Fruit fly (Drosophila melanogaster) whole organism, embryonic: ENCODE results near the gene CG42553.

Experiments used
- ATbp ChIP-seq: fragments of 200-800 bp; sonication (Bioruptor generic); optimal IDR thresholded peaks from 2 replicates; lab custom pipeline; 2017; ENCODE audit warnings: missing biosample characterization, mild to moderate bottlenecking, missing genetic modification characterization, missing genetic modification reagents
- CG10147 ChIP-seq: fragments of 200-800 bp; sonication (Bioruptor generic); optimal IDR thresholded peaks from 2 replicates; lab custom pipeline; 2019; ENCODE audit warnings: missing biosample characterization, mild to moderate bottlenecking, missing genetic modification characterization, moderate library complexity
- CG10366 ChIP-seq: fragments of 200-800 bp; sonication (Bioruptor generic); IDR thresholded peaks from 2 replicates; pipeline ENCODE4 v1.3.6; 2022; ENCODE audit warnings: missing biosample characterization, missing genetic modification characterization
- CG11695 ChIP-seq: fragments of 200-800 bp; sonication (Bioruptor generic); IDR thresholded peaks from 3 replicates; pipeline ENCODE4 v1.3.6; 2022; ENCODE audit warnings: missing biosample characterization, missing genetic modification characterization
- CG12769 ChIP-seq: fragments of 200-800 bp; sonication (Bioruptor generic); optimal IDR thresholded peaks from 2 replicates; lab custom pipeline; 2019; ENCODE audit warnings: missing biosample characterization, mild to moderate bottlenecking, missing genetic modification characterization, moderate library complexity
- CG1602 ChIP-seq: fragments of 200-800 bp; sonication (Bioruptor generic); optimal IDR thresholded peaks from 3 replicates; lab custom pipeline; 2016; ENCODE audit warnings: missing biosample characterization, missing genetic modification characterization
- CG16779 ChIP-seq: fragments of 200-800 bp; sonication (Bioruptor generic); IDR thresholded peaks from 2 replicates; pipeline ENCODE4 v1.3.6; 2022; ENCODE audit warnings: missing biosample characterization, missing genetic modification characterization
- CG17612 ChIP-seq: fragments of 200-800 bp; sonication (Bioruptor generic); IDR thresholded peaks from 2 replicates; pipeline ENCODE4 v1.3.6; 2022; ENCODE audit warnings: missing biosample characterization, missing genetic modification characterization
- CG1792 ChIP-seq: fragments of 200-800 bp; sonication (Bioruptor generic); optimal IDR thresholded peaks from 2 replicates; lab custom pipeline; 2016; ENCODE audit warnings: missing biosample characterization, missing genetic modification characterization
- CG18011 ChIP-seq: fragments of 200-800 bp; sonication (Bioruptor generic); optimal IDR thresholded peaks from 2 replicates; lab custom pipeline; 2017; ENCODE audit warnings: missing biosample characterization, missing genetic modification characterization, mild to moderate bottlenecking, moderate library complexity, missing genotype
- CG2202 ChIP-seq: fragments of 200-800 bp; sonication (Bioruptor generic); optimal IDR thresholded peaks from 2 replicates; lab custom pipeline; 2018; ENCODE audit warnings: missing biosample characterization, mild to moderate bottlenecking, missing genetic modification characterization
- CG2712 ChIP-seq: fragments of 200-800 bp; optimal IDR thresholded peaks from 3 replicates; lab custom pipeline; 2019; ENCODE audit warnings: missing biosample characterization, mild to moderate bottlenecking, missing genetic modification characterization, moderate library complexity
- CG30403 ChIP-seq: fragments of 200-800 bp; sonication (Bioruptor generic); optimal IDR thresholded peaks from 3 replicates; lab custom pipeline; 2016; ENCODE audit warnings: missing biosample characterization, missing genetic modification characterization
- CG3726 ChIP-seq: fragments of 200-800 bp; sonication (Bioruptor generic); IDR thresholded peaks from 3 replicates; pipeline ENCODE4, ENCODE4 v1.3.6; 2022; ENCODE audit warnings: missing biosample characterization, missing genetic modification characterization
- CG4360 ChIP-seq: fragments of 200-800 bp; sonication (Bioruptor generic); IDR thresholded peaks from 2 replicates; pipeline ENCODE4 v1.3.6; 2022; ENCODE audit warnings: missing biosample characterization, missing genetic modification characterization
- CG6254 ChIP-seq: fragments of 200-800 bp; sonication (Bioruptor generic); optimal IDR thresholded peaks from 3 replicates; lab custom pipeline; 2017; ENCODE audit warnings: mild to moderate bottlenecking, missing biosample characterization, missing genetic modification reagents, missing genetic modification characterization
- CG9437 ChIP-seq: fragments of 200-800 bp; sonication (Bioruptor generic); optimal IDR thresholded peaks from 2 replicates; lab custom pipeline; 2018; ENCODE audit warnings: missing biosample characterization, mild to moderate bottlenecking, missing genetic modification characterization
- CG9797 ChIP-seq: fragments of 200-800 bp; sonication (Bioruptor generic); optimal IDR thresholded peaks from 3 replicates; lab custom pipeline; 2018; ENCODE audit warnings: missing biosample characterization, mild to moderate bottlenecking, missing genetic modification characterization
- CG9876 ChIP-seq: fragments of 200-800 bp; sonication (Bioruptor generic); optimal IDR thresholded peaks from 2 replicates; lab custom pipeline; 2016; ENCODE audit warnings: missing biosample characterization, missing genetic modification characterization
- Camta ChIP-seq: fragments of 200-800 bp; sonication (Bioruptor generic); optimal IDR thresholded peaks from 2 replicates; lab custom pipeline; 2016; ENCODE audit warnings: missing biosample characterization, missing genetic modification characterization
- Doc2 ChIP-seq: fragments of 200-800 bp; sonication (Bioruptor generic); IDR thresholded peaks from 2 replicates; pipeline ENCODE4 v1.3.6; 2022; ENCODE audit warnings: missing biosample characterization, missing genetic modification characterization
- Drgx ChIP-seq: fragments of 200-800 bp; sonication (Bioruptor generic); IDR thresholded peaks from 2 replicates; pipeline ENCODE4 v1.3.6; 2022; ENCODE audit warnings: missing biosample characterization, missing genetic modification characterization
- ERR ChIP-seq: fragments of 200-800 bp; sonication (Bioruptor generic); optimal IDR thresholded peaks from 2 replicates; lab custom pipeline; 2016; ENCODE audit warnings: missing biosample characterization, missing genetic modification characterization
- HHEX ChIP-seq: fragments of 200-800 bp; sonication (Bioruptor generic); optimal IDR thresholded peaks from 3 replicates; lab custom pipeline; 2017; ENCODE audit warnings: missing biosample characterization, mild to moderate bottlenecking, missing genetic modification characterization, missing genetic modification reagents
- Hr3 ChIP-seq: fragments of 200-800 bp; sonication (Bioruptor generic); optimal IDR thresholded peaks from 3 replicates; lab custom pipeline; 2016; ENCODE audit warnings: missing biosample characterization, missing genetic modification characterization
- Lim3 ChIP-seq: fragments of 200-800 bp; sonication (Bioruptor generic); IDR thresholded peaks from 2 replicates; pipeline ENCODE4 v1.3.6; 2022; ENCODE audit warnings: missing biosample characterization, missing genetic modification characterization
- MBD-R2 ChIP-seq: fragments of 200-800 bp; sonication (Bioruptor generic); IDR thresholded peaks from 2 replicates; pipeline ENCODE4 v1.3.6; 2022; ENCODE audit warnings: missing biosample characterization, missing genetic modification characterization
- NFAT ChIP-seq: fragments of 200-800 bp; sonication (Bioruptor generic); IDR thresholded peaks from 2 replicates; pipeline ENCODE4 v1.3.6; 2022; ENCODE audit warnings: missing biosample characterization, missing genetic modification characterization
- Ptx1 ChIP-seq: fragments of 200-800 bp; sonication (Bioruptor generic); IDR thresholded peaks from 2 replicates; pipeline ENCODE4 v1.3.6; 2022; ENCODE audit warnings: missing biosample characterization, missing genetic modification characterization
- Rfx ChIP-seq: fragments of 200-800 bp; sonication (Bioruptor generic); IDR thresholded peaks from 2 replicates; pipeline ENCODE4 v1.3.6; 2022; ENCODE audit warnings: missing biosample characterization, missing genetic modification characterization
- Side ChIP-seq: fragments of 200-800 bp; sonication (Bioruptor generic); optimal IDR thresholded peaks from 2 replicates; lab custom pipeline; 2016; ENCODE audit warnings: missing biosample characterization, missing genetic modification characterization
- Sry-δ ChIP-seq: fragments of 200-800 bp; sonication (Bioruptor generic); optimal IDR thresholded peaks from 2 replicates; lab custom pipeline; 2016; ENCODE audit warnings: missing biosample characterization, missing genetic modification characterization
- Trl ChIP-seq, 3 experiments: fragments of >200 bp in 2 of 3; fragments of 200-800 bp in 1 of 3; sonication (Bioruptor generic) in 1 of 3; optimal IDR thresholded peaks; 2 replicates in 1 of 3; 3 replicates in 2 of 3; lab custom pipeline; 2016 to 2017; ENCODE audit warnings: missing biosample characterization in 1 of 3, missing genetic modification characterization in 1 of 3
- Usf ChIP-seq: fragments of 200-800 bp; sonication (Bioruptor generic); optimal IDR thresholded peaks from 2 replicates; lab custom pipeline; 2017; ENCODE audit warnings: missing genotype, missing biosample characterization, missing genetic modification characterization
- al ChIP-seq: fragments of 200-800 bp; sonication (Bioruptor generic); IDR thresholded peaks from 2 replicates; pipeline ENCODE4 v1.3.6; 2022; ENCODE audit warnings: missing biosample characterization, missing genetic modification characterization
- ase ChIP-seq: fragments of 200-800 bp; sonication (Bioruptor generic); IDR thresholded peaks from 3 replicates; pipeline ENCODE4 v1.3.6; 2022; ENCODE audit warnings: missing biosample characterization, missing genetic modification characterization
- crol ChIP-seq: fragments of 200-800 bp; sonication (Bioruptor generic); IDR thresholded peaks from 2 replicates; pipeline ENCODE4 v1.3.6; 2022; ENCODE audit warnings: missing biosample characterization, missing genetic modification characterization
- dmrt11E ChIP-seq: fragments of 200-800 bp; sonication (Bioruptor generic); optimal IDR thresholded peaks from 3 replicates; lab custom pipeline; 2018; ENCODE audit warnings: missing biosample characterization, mild to moderate bottlenecking, missing genetic modification characterization, moderate library complexity
- ems ChIP-seq: fragments of 200-800 bp; sonication (Bioruptor generic); optimal IDR thresholded peaks from 3 replicates; lab custom pipeline; 2016; ENCODE audit warnings: missing biosample characterization, missing genetic modification characterization
- gem ChIP-seq: fragments of 200-800 bp; sonication (Bioruptor generic); optimal IDR thresholded peaks from 2 replicates; lab custom pipeline; 2019; ENCODE audit warnings: missing biosample characterization, mild to moderate bottlenecking, missing genetic modification characterization, moderate library complexity
- kay ChIP-seq: fragments of 200-800 bp; sonication (Bioruptor generic); optimal IDR thresholded peaks from 2 replicates; lab custom pipeline; 2016; ENCODE audit warnings: missing biosample characterization, missing genetic modification characterization
- lbe ChIP-seq: fragments of 200-800 bp; sonication (Bioruptor generic); optimal IDR thresholded peaks from 2 replicates; lab custom pipeline; 2016; ENCODE audit warnings: missing biosample characterization, mild to moderate bottlenecking, missing genetic modification characterization
- nmo ChIP-seq: fragments of 200-800 bp; sonication (Bioruptor generic); optimal IDR thresholded peaks from 2 replicates; lab custom pipeline; 2018; ENCODE audit warnings: missing biosample characterization, mild to moderate bottlenecking, missing genetic modification characterization, moderate library complexity
- onecut ChIP-seq: fragments of 200-800 bp; sonication (Bioruptor generic); IDR thresholded peaks from 2 replicates; pipeline ENCODE4 v1.3.6; 2022; ENCODE audit warnings: missing biosample characterization, missing genetic modification characterization
- rib ChIP-seq: fragments of 200-800 bp; sonication (Bioruptor generic); IDR thresholded peaks from 2 replicates; pipeline ENCODE4 v1.3.6; 2022; ENCODE audit warnings: missing biosample characterization, missing genetic modification characterization
- schlank ChIP-seq: fragments of 200-800 bp; sonication (Bioruptor generic); optimal IDR thresholded peaks from 2 replicates; lab custom pipeline; 2018; ENCODE audit warnings: missing biosample characterization, mild to moderate bottlenecking, missing genetic modification characterization
- seq ChIP-seq: fragments of 200-800 bp; sonication (Bioruptor generic); IDR thresholded peaks from 2 replicates; pipeline ENCODE4 v1.3.6; 2022; ENCODE audit warnings: missing biosample characterization, missing genetic modification characterization
- shn ChIP-seq: fragments of 200-800 bp; sonication (Bioruptor generic); optimal IDR thresholded peaks from 3 replicates; lab custom pipeline; 2016; ENCODE audit warnings: missing biosample characterization, missing genetic modification characterization
- slou ChIP-seq: fragments of 200-800 bp; sonication (Bioruptor generic); optimal IDR thresholded peaks from 3 replicates; lab custom pipeline; 2016; ENCODE audit warnings: missing biosample characterization, missing genetic modification characterization
- so ChIP-seq: fragments of 200-800 bp; sonication (Bioruptor generic); IDR thresholded peaks from 3 replicates; pipeline ENCODE4 v1.3.6; 2022; ENCODE audit warnings: missing biosample characterization, missing genetic modification characterization
- ssp ChIP-seq: fragments of 200-800 bp; sonication (Bioruptor generic); IDR thresholded peaks from 2 replicates; pipeline ENCODE4 v1.3.6; 2022; ENCODE audit warnings: missing biosample characterization, missing genetic modification characterization

The CG42553 gene

DNA sequence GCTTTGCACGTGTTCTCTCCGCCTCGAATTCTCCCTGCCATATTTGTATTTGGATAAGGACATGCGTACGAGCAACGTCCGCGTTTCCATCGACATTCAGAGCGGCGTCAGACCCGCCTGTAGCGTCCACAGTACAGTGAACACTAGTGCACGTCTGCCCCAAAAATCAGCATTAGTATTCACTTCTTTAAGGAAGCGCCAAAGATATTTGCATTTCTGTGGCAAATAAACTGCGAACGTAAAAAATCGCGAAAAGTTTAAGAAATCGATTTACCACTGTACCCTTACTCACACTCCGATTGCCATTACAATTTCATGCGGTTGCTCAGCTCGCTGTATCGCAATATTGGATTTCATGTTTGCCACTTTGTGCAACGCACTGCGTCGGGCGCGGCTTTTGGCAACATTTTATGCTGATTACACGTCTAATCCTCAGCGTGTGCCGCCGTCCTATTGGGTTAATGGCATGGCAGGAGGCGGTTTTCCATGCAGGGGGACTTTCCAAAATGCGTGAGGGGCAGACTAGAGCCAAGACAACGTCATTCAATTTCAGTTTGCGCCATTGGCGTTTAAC lies 31.1 kb upstream of the CG42553 start (continued):
- TF ChIP-seq Ptx1 (GFP tag; lab: Robert Waterston, UW): peak; percentile 92
- peak; percentile 91 for TF ChIP-seq so
- peak; percentile 85 for TF ChIP-seq CG3726 (GFP tag; lab: Robert Waterston, UW)
- peak; percentile 96 for TF ChIP-seq CG12769
- peak; percentile 71 for TF ChIP-seq CG4360
- TF ChIP-seq CG9876: peak; percentile 77
- peak; percentile 58 for TF ChIP-seq Lim3
- TF ChIP-seq ems (GFP tag; lab: Kevin White, UChicago): peak; percentile 80
- TF ChIP-seq MBD-R2: peak; percentile 75
- peak; percentile 54 for TF ChIP-seq slou (GFP tag; lab: Kevin White, UChicago)
- peak; percentile 80 for TF ChIP-seq CG10147 (GFP tag; lab: Kevin White, UChicago)
- peak; percentile 87 for TF ChIP-seq ERR
- TF ChIP-seq CG9797: no peak
- peak; percentile 63 for TF ChIP-seq al (GFP tag; lab: Robert Waterston, UW)
- TF ChIP-seq Side (GFP tag; lab: Kevin White, UChicago): peak; percentile 88
- peak; percentile 91 for TF ChIP-seq Rfx (GFP tag; lab: Robert Waterston, UW)
- peak; percentile 91 for TF ChIP-seq ATbp (GFP tag; lab: Kevin White, UChicago)
- TF ChIP-seq nmo (GFP tag; lab: Kevin White, UChicago): peak; percentile 84
- TF ChIP-seq NFAT (GFP tag; lab: Robert Waterston, UW): peak; percentile 88
- TF ChIP-seq lbe (GFP tag; lab: Kevin White, UChicago): peak; percentile 90
- peak; percentile 19 for TF ChIP-seq CG6254 (GFP tag; lab: Kevin White, UChicago)
- TF ChIP-seq ase: peak; percentile 89
- peak; percentile 89 for TF ChIP-seq CG30403 (GFP tag; lab: Kevin White, UChicago)
- TF ChIP-seq onecut (GFP tag; lab: Robert Waterston, UW): peak; percentile 90
- peak; percentile 96 for TF ChIP-seq Drgx
- peak; percentile 90 for TF ChIP-seq schlank (tag; lab: Kevin White, UChicago)
- 0 out of 2 replicates have a peak, but pooled peaks have one; percentile 30 for TF ChIP-seq Doc2 (GFP tag; lab: Robert Waterston, UW)
- peak; percentile 77 for TF ChIP-seq dmrt11E (tag; lab: Kevin White, UChicago)
- peak; percentile 69 for TF ChIP-seq CG1792
- peak; percentile 69 for TF ChIP-seq CG17612 (GFP tag; lab: Robert Waterston, UW)
- peak; percentile 85 for TF ChIP-seq CG2712 (tag; lab: Kevin White, UChicago)
- TF ChIP-seq shn: peak; percentile 76
- peak; percentile 44 for TF ChIP-seq Sry-δ (GFP tag; lab: Kevin White, UChicago)
- no peak for TF ChIP-seq Trl (optimal IDR thresholded peaks at IDR 0.05; lab: Kevin White, UChicago)
- TF ChIP-seq Trl (GFP tag; optimal IDR thresholded peaks at IDR 0.05; lab: Kevin White, UChicago): peak; percentile 87
- peak; percentile 89 for TF ChIP-seq rib
- TF ChIP-seq gem (tag; lab: Kevin White, UChicago): peak; percentile 91
- peak; percentile 58 for TF ChIP-seq Usf (GFP tag; lab: Kevin White, UChicago)
- peak; percentile 88 for TF ChIP-seq CG16779 (GFP tag; lab: Robert Waterston, UW)
- TF ChIP-seq Hr3 (GFP tag; lab: Kevin White, UChicago): peak; percentile 80
- TF ChIP-seq CG11695 (GFP tag; lab: Robert Waterston, UW): peak; percentile 92
- TF ChIP-seq kay (GFP tag; lab: Kevin White, UChicago): peak; percentile 78
- peak; percentile 60 for TF ChIP-seq CG2202 (tag; lab: Kevin White, UChicago)
- peak; percentile 89 for TF ChIP-seq seq (GFP tag; lab: Robert Waterston, UW)
- peak; percentile 93 for TF ChIP-seq CG10366
- TF ChIP-seq CG18011 (GFP tag; lab: Kevin White, UChicago): peak; percentile 62
- peak; percentile 66 for TF ChIP-seq CG9437 (GFP tag; lab: Kevin White, UChicago)
- TF ChIP-seq ssp (GFP tag; lab: Robert Waterston, UW): peak; percentile 80
- peak; percentile 83 for TF ChIP-seq Camta (GFP tag; lab: Kevin White, UChicago)
- peak; percentile 44; the same call in 1 of the 2 replicates for TF ChIP-seq crol (GFP tag; lab: Robert Waterston, UW)
- peak; percentile 81 for TF ChIP-seq CG1602 (GFP tag; lab: Kevin White, UChicago)
- peak; percentile 85 for TF ChIP-seq HHEX (GFP tag; lab: Kevin White, UChicago)
